Fruit fly (Drosophila melanogaster) Kc167 (cell line): Measurements from ENCODE around the gene CG6738.

Experiments
- Myc ChIP-seq: fragments of >200 bp; optimal IDR thresholded peaks from 2 replicates; lab custom pipeline; 2017; ENCODE audit warnings: missing external identifiers
- h ChIP-seq: fragments of >200 bp; optimal IDR thresholded peaks from 3 replicates; lab custom pipeline; 2018; ENCODE audit warnings: missing external identifiers
- psq ChIP-seq: fragments of >200 bp; optimal IDR thresholded peaks from 2 replicates; lab custom pipeline; 2017; ENCODE audit warnings: missing external identifiers
- ttk ChIP-seq: sonication (Bioruptor generic); optimal IDR thresholded peaks from 2 replicates; lab custom pipeline; 2017; ENCODE audit warnings: missing external identifiers

- TF ChIP-seq ttk (lab: Kevin White, UChicago) (no peak), Myc (lab: Kevin White, UChicago) (no peak), h (lab: Kevin White, UChicago) (no peak), psq (lab: Kevin White, UChicago) (no peak)
Observed at dm6 chr3R:23149021-23149571, 49.8 kb downstream of the CG6738 start.
